Fruit fly (Drosophila melanogaster): ENCODE data around the gene Qsox4.
A peak's percentile ranks its signal among the peaks of the same experiment; 100 is the strongest.

Qsox4 gene

DNA sequence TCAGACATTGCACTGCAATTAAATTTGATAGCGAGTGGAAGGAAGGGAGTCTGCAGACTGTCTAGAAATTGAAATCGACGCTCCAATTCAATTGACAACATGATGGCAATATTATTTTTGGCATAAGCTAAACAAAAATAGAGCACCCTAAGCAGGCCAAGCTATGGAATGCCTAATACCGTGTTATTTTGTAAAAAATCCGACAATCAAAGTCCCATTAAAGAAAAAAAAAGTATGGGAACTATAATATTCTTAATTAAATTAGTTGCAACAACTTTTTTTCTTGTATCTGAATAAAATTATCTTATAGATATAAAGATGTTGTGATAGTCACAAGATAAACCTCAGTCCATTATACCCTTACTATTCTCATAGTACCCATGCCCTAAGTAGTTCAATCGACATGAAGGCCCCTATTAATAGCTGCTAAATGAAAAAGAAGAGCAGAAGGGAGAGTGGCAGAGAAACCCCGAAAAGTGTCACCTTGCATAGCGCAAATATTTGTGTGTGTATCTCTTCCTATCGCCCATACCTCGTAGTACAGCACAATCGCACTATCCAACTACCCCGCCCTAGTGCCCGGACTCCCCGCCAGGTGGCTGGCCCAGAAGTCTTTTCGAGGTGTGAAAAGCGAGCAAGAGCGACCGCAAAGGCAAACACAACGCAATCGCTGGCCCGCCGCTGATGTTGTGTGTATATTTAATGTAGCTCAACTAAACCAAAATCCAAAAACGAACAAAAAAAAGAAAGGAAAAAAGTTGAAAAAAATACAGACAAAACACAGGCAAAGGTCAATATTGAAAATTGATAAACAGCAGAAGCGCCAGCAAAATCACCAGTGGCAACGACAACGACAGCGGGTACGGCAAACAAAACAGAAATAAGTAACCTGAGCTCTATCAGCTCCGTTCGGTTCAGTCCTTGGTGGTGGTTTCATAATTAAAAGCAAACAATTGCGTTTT, 44.9 kb upstream of the Qsox4 start (continued):
- TF ChIP-seq CG7271 (tag; optimal IDR thresholded peaks at IDR 0.05) (peak; percentile 44), Blimp-1 (GFP tag; optimal IDR thresholded peaks at IDR 0.05) (peak; percentile 42), CG15514 (GFP tag; optimal IDR thresholded peaks at IDR 0.05) (peak; percentile 87), Abd-B (GFP tag; optimal IDR thresholded peaks at IDR 0.05) (no peak), CG18011 (GFP tag; optimal IDR thresholded peaks at IDR 0.05) (peak; percentile 6), zen (tag; optimal IDR thresholded peaks at IDR 0.05) (peak; percentile 54), oc (tag; optimal IDR thresholded peaks at IDR 0.05) (peak; percentile 28), dati (GFP tag; IDR thresholded peaks at IDR 0.05) (no peak), CG11247 (GFP tag; IDR thresholded peaks at IDR 0.05) (0 out of 2 replicates have a peak, but pooled peaks have one; percentile 22), Eip74EF (GFP tag; optimal IDR thresholded peaks at IDR 0.05) (peak in 1 of 2 experiments; percentile 25), ind (GFP tag; optimal IDR thresholded peaks at IDR 0.05) (peak; percentile 15), CG13424 (tag; optimal IDR thresholded peaks at IDR 0.05) (peak; percentile 56), CG34224 (GFP tag; IDR thresholded peaks at IDR 0.05; ENCODE audit: partially characterized antibody) (no peak), eve (GFP tag; optimal IDR thresholded peaks at IDR 0.05) (no peak), CG10321 (GFP tag; IDR thresholded peaks at IDR 0.05) (no peak), CG42726 (GFP tag; IDR thresholded peaks at IDR 0.05; ENCODE audit: partially characterized antibody) (no peak), zfh1 (GFP tag; IDR thresholded peaks at IDR 0.05) (peak; percentile 64; the same call in 2 of the 3 replicates), z (GFP tag; IDR thresholded peaks at IDR 0.05) (peak; percentile 65; the same call in 2 of the 3 replicates), TFAM (GFP tag; optimal IDR thresholded peaks at IDR 0.05) (peak; percentile 23), wor (GFP tag; IDR thresholded peaks at IDR 0.05) (no peak), seq (GFP tag; IDR thresholded peaks at IDR 0.05) (peak; percentile 37; the same call in 1 of the 2 replicates), CG7745 (tag; optimal IDR thresholded peaks at IDR 0.05) (peak; percentile 88), CG31441 (GFP tag; IDR thresholded peaks at IDR 0.05) (peak; percentile 41), Dip3 (GFP tag; optimal IDR thresholded peaks at IDR 0.05) (peak; percentile 17), CG6654 (GFP tag; optimal IDR thresholded peaks at IDR 0.05) (no peak), CG16813 (GFP tag; IDR thresholded peaks at IDR 0.05; ENCODE audit: partially characterized antibody) (no peak), sim (GFP tag; IDR thresholded peaks at IDR 0.05) (0 out of 2 replicates have a peak, but pooled peaks have one; percentile 37), cas (GFP tag; IDR thresholded peaks at IDR 0.05) (no peak), Fer2 (tag; optimal IDR thresholded peaks at IDR 0.05) (no peak), CG1792 (GFP tag; optimal IDR thresholded peaks at IDR 0.05) (peak; percentile 22), croc (GFP tag; conservative IDR thresholded peaks at IDR 0.05) (no peak), prd (optimal IDR thresholded peaks at IDR 0.05) (no peak), prd (GFP tag; IDR thresholded peaks at IDR 0.05) (peak; percentile 17; the same call in 2 of the 3 replicates), eyg (GFP tag; optimal IDR thresholded peaks at IDR 0.05) (no peak), Dll (GFP tag; IDR thresholded peaks at IDR 0.05; ENCODE audit: partially characterized antibody) (no peak), Gug (GFP tag; IDR thresholded peaks at IDR 0.05) (no peak), lola (GFP tag; optimal IDR thresholded peaks at IDR 0.05) (peak in 1 of 3 experiments; percentile 82), CG8924 (tag; optimal IDR thresholded peaks at IDR 0.05) (peak; percentile 63), D19B (GFP tag; optimal IDR thresholded peaks at IDR 0.05) (peak; percentile 62), cwo (GFP tag; optimal IDR thresholded peaks at IDR 0.05) (peak; percentile 35), CG11398 (GFP tag; optimal IDR thresholded peaks at IDR 0.05) (peak; percentile 87), CG18599 (GFP tag; optimal IDR thresholded peaks at IDR 0.05) (peak; percentile 82), CG16863 (GFP tag; optimal IDR thresholded peaks at IDR 0.05) (peak; percentile 62), cad (GFP tag; optimal IDR thresholded peaks at IDR 0.05) (no peak), CG12744 (GFP tag; optimal IDR thresholded peaks at IDR 0.05) (peak; percentile 50), Side (GFP tag; optimal IDR thresholded peaks at IDR 0.05) (peak; percentile 78), hb (GFP tag; IDR thresholded peaks at IDR 0.05; ENCODE audit: partially characterized antibody) (no peak)

Data from whole organism, embryonic.